Fruit fly (Drosophila melanogaster) whole organism, adult: ENCODE results near the gene Cipc.

Experiments
- CG11617 ChIP-seq: fragments of 200-800 bp; sonication (Bioruptor generic); optimal IDR thresholded peaks from 2 replicates; lab custom pipeline; 2017; ENCODE audit warnings: mild to moderate bottlenecking, missing biosample characterization, missing genetic modification reagents, missing genetic modification characterization
- CG12768 ChIP-seq: fragments of 200-800 bp; sonication (Bioruptor generic); optimal IDR thresholded peaks from 2 replicates; lab custom pipeline; 2017; ENCODE audit warnings: missing biosample characterization, missing genetic modification characterization, mild to moderate bottlenecking, moderate library complexity, missing genetic modification reagents
- CG14711 ChIP-seq: fragments of 200-800 bp; sonication (Bioruptor generic); optimal IDR thresholded peaks from 2 replicates; lab custom pipeline; 2018; ENCODE audit warnings: missing biosample characterization, mild to moderate bottlenecking, missing genetic modification characterization, moderate library complexity
- CG1620 ChIP-seq: fragments of 200-800 bp; sonication (Bioruptor generic); optimal IDR thresholded peaks from 2 replicates; lab custom pipeline; 2016; ENCODE audit warnings: missing biosample characterization, missing genetic modification characterization
- CG33017 ChIP-seq: fragments of 200-800 bp; sonication (Bioruptor generic); optimal IDR thresholded peaks from 2 replicates; lab custom pipeline; 2018; ENCODE audit warnings: missing biosample characterization, mild to moderate bottlenecking, missing genetic modification characterization, moderate library complexity
- CG5204 ChIP-seq: fragments of 200-800 bp; sonication (Bioruptor generic); optimal IDR thresholded peaks from 2 replicates; lab custom pipeline; 2016; ENCODE audit warnings: missing biosample characterization, missing genetic modification characterization
- CG7045 ChIP-seq: fragments of 200-800 bp; sonication (Bioruptor generic); optimal IDR thresholded peaks from 2 replicates; lab custom pipeline; 2017; ENCODE audit warnings: missing biosample characterization, mild to moderate bottlenecking, missing genetic modification characterization
- CG7101 ChIP-seq: fragments of 200-800 bp; sonication (Bioruptor generic); optimal IDR thresholded peaks from 2 replicates; lab custom pipeline; 2018; ENCODE audit warnings: missing biosample characterization, mild to moderate bottlenecking, missing genetic modification characterization, moderate library complexity
- Clk ChIP-seq: fragments of 200-800 bp; sonication (Bioruptor generic); optimal IDR thresholded peaks from 2 replicates; lab custom pipeline; 2017; ENCODE audit warnings: missing biosample characterization, missing genetic modification characterization
- Crg-1 ChIP-seq: fragments of 200-800 bp; sonication (Bioruptor generic); optimal IDR thresholded peaks from 2 replicates; lab custom pipeline; 2016; ENCODE audit warnings: missing biosample characterization, missing genetic modification characterization
- Hr96 ChIP-seq: fragments of 200-800 bp; sonication (Bioruptor generic); optimal IDR thresholded peaks from 2 replicates; lab custom pipeline; 2016; ENCODE audit warnings: missing biosample characterization, missing genetic modification characterization
- Mnt ChIP-seq: fragments of 200-800 bp; sonication (Bioruptor generic); optimal IDR thresholded peaks from 2 replicates; lab custom pipeline; 2016; ENCODE audit warnings: missing biosample characterization, mild to moderate bottlenecking, missing genetic modification characterization
- bab1 ChIP-seq: fragments of 200-800 bp; sonication (Bioruptor generic); optimal IDR thresholded peaks from 3 replicates; lab custom pipeline; 2019; ENCODE audit warnings: missing biosample characterization, mild to moderate bottlenecking, missing genetic modification characterization, moderate library complexity
- cic ChIP-seq: fragments of 200-800 bp; sonication (Bioruptor generic); optimal IDR thresholded peaks from 2 replicates; lab custom pipeline; 2017; ENCODE audit warnings: missing biosample characterization, mild to moderate bottlenecking, missing genetic modification characterization, moderate library complexity
- cnc ChIP-seq, 2 experiments: fragments of >200 bp; optimal IDR thresholded peaks; 2 replicates each; lab custom pipeline; 2017
- kay ChIP-seq: fragments of 200-800 bp; sonication (Bioruptor generic); peaks from one replicate; lab custom pipeline; 2016; ENCODE audit warnings: missing biosample characterization, missing genetic modification characterization, borderline replicate concordance
- ovo ChIP-seq: fragments of 200-800 bp; sonication (Bioruptor generic); optimal IDR thresholded peaks from 2 replicates; lab custom pipeline; 2016; ENCODE audit warnings: missing biosample characterization, missing genetic modification characterization
- pad ChIP-seq: fragments of 200-800 bp; sonication (Bioruptor generic); optimal IDR thresholded peaks from 3 replicates; lab custom pipeline; 2017; ENCODE audit warnings: missing biosample characterization, missing genetic modification characterization, mild to moderate bottlenecking, moderate library complexity, missing genetic modification reagents
- tj ChIP-seq: fragments of 200-800 bp; sonication (Bioruptor generic); optimal IDR thresholded peaks from 3 replicates; lab custom pipeline; 2017; ENCODE audit warnings: missing biosample characterization, mild to moderate bottlenecking, missing genetic modification characterization, moderate library complexity
- toe ChIP-seq: fragments of 200-800 bp; sonication (Bioruptor generic); optimal IDR thresholded peaks from 2 replicates; lab custom pipeline; 2016; ENCODE audit warnings: missing biosample characterization, missing genetic modification characterization

The Cipc gene

dm6 chr3R:26072477-26072876, 34.2 kb upstream of the Cipc start:
- TF ChIP-seq cnc (optimal IDR thresholded peaks at IDR 0.05; lab: Kevin White, UChicago) (no peak), pad (GFP tag; lab: Kevin White, UChicago) (no peak), CG1620 (no peak), cic (GFP tag; lab: Kevin White, UChicago) (no peak), toe (GFP tag; lab: Kevin White, UChicago) (no peak), CG12768 (GFP tag; lab: Kevin White, UChicago) (no peak), CG7101 (tag; lab: Kevin White, UChicago) (no peak), CG33017 (tag; lab: Kevin White, UChicago) (no peak), ovo (no peak), bab1 (GFP tag; lab: Kevin White, UChicago) (no peak), CG11617 (GFP tag; lab: Kevin White, UChicago) (no peak), Hr96 (GFP tag; lab: Kevin White, UChicago) (no peak), Crg-1 (no peak), Clk (GFP tag; lab: Kevin White, UChicago) (no peak), tj (GFP tag; lab: Kevin White, UChicago) (no peak)

- no peak for TF ChIP-seq tj (GFP tag; lab: Kevin White, UChicago)
- no peak for TF ChIP-seq ovo
- TF ChIP-seq CG7101 (tag; lab: Kevin White, UChicago) = no peak
- no peak for TF ChIP-seq cnc (optimal IDR thresholded peaks at IDR 0.05; lab: Kevin White, UChicago)
- TF ChIP-seq bab1 (GFP tag; lab: Kevin White, UChicago) = no peak
- TF ChIP-seq CG7045 (GFP tag; lab: Kevin White, UChicago) = no peak
- TF ChIP-seq CG14711 = no peak
- no peak for TF ChIP-seq pad (GFP tag; lab: Kevin White, UChicago)
- TF ChIP-seq toe (GFP tag; lab: Kevin White, UChicago) = no peak
Measured at dm6 chr3R:26075252-26075651, 31.4 kb upstream of the Cipc start.

- TF ChIP-seq CG11617 (GFP tag; lab: Kevin White, UChicago) = no peak
- no peak for TF ChIP-seq tj (GFP tag; lab: Kevin White, UChicago)
- TF ChIP-seq CG5204 (GFP tag; lab: Kevin White, UChicago) = no peak
- TF ChIP-seq Mnt (GFP tag; lab: Kevin White, UChicago) = no peak
Measured at dm6 chr3R:26081380-26081991, 25.2 kb upstream of the Cipc start.

dm6 chr3R:26095551-26095950, 11.1 kb upstream of the Cipc start:
- TF ChIP-seq CG1620 (no peak), Mnt (GFP tag; lab: Kevin White, UChicago) (no peak), CG33017 (tag; lab: Kevin White, UChicago) (no peak), CG14711 (no peak), cnc (optimal IDR thresholded peaks at IDR 0.05; lab: Kevin White, UChicago) (no peak), tj (GFP tag; lab: Kevin White, UChicago) (no peak), Crg-1 (no peak), cic (GFP tag; lab: Kevin White, UChicago) (no peak), CG7045 (GFP tag; lab: Kevin White, UChicago) (no peak), bab1 (GFP tag; lab: Kevin White, UChicago) (no peak), pad (GFP tag; lab: Kevin White, UChicago) (no peak)

- TF ChIP-seq CG33017 (tag; lab: Kevin White, UChicago) = no peak
- no peak for TF ChIP-seq tj (GFP tag; lab: Kevin White, UChicago)
- no peak for TF ChIP-seq Mnt (GFP tag; lab: Kevin White, UChicago)
- no peak for TF ChIP-seq CG14711
- TF ChIP-seq cic (GFP tag; lab: Kevin White, UChicago) = no peak
- TF ChIP-seq toe (GFP tag; lab: Kevin White, UChicago) = no peak
Measured at dm6 chr3R:26096192-26096591, 10.5 kb upstream of the Cipc start.

DNA sequence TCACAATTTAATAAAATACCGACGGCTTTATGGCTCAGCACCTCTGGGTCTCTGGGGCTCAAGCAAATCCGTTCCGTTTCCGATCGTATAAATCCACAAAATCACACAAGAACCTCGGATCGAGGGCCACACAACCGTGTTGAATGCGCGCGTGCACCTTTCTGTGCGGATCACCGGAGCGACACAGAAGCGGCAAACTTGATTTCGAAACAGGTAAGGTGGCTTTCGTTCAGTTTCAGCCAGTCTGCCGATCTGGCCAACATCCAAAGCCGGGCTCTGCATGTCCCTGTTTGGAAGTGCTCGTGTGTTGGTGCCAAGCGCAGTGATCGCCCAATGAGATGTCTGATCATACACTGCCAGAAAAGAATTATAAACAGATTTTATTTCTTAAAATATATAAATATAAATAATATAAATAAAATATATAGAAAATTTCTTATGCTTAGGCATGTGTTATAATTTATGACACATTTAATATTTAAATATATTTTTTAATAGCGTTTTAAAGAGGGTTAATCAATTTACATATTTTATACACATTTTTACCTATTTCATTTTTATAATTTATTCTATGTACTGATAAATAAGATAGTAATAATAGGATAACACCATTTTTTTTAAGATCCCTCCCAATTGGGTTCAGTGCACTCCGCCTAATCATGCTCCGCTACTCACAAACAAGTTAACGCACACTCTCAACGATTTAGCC, 8.0 kb upstream of the Cipc start, which contains the start of gene dysf:
dysf (minus strand) TSS at position 210 of the 709 bp plus-strand sequence.
- no peak for TF ChIP-seq bab1 (GFP tag; lab: Kevin White, UChicago)
- no peak for TF ChIP-seq Clk (GFP tag; lab: Kevin White, UChicago)
- TF ChIP-seq pad (GFP tag; lab: Kevin White, UChicago) = no peak
- no peak for TF ChIP-seq Mnt (GFP tag; lab: Kevin White, UChicago)
- TF ChIP-seq CG5204 (GFP tag; lab: Kevin White, UChicago) = no peak
- peak; percentile 18 for TF ChIP-seq kay
- TF ChIP-seq cic (GFP tag; lab: Kevin White, UChicago) = no peak
- TF ChIP-seq toe (GFP tag; lab: Kevin White, UChicago) = no peak
- no peak for TF ChIP-seq cnc (optimal IDR thresholded peaks at IDR 0.05; lab: Kevin White, UChicago)
- TF ChIP-seq Hr96 (GFP tag; lab: Kevin White, UChicago) = no peak
- TF ChIP-seq CG14711 = no peak
- peak; percentile 23 for TF ChIP-seq CG33017 (tag; lab: Kevin White, UChicago)
- no peak for TF ChIP-seq ovo
- no peak for TF ChIP-seq tj (GFP tag; lab: Kevin White, UChicago)
- peak; percentile 1 for TF ChIP-seq CG11617 (GFP tag; lab: Kevin White, UChicago)
- no peak for TF ChIP-seq CG7045 (GFP tag; lab: Kevin White, UChicago)
- TF ChIP-seq CG12768 (GFP tag; lab: Kevin White, UChicago) = no peak
- TF ChIP-seq Crg-1 = no peak
- no peak for TF ChIP-seq CG1620
- TF ChIP-seq CG7101 (tag; lab: Kevin White, UChicago) = peak; percentile 6
